Worm (Caenorhabditis elegans): ENCODE measurements around the gene str-46.

ce11 chrV:2943859-2944258 lies 44.1 kb upstream of the str-46 start, which contains the start of gene srw-137:
- TF ChIP-seq skn-1 (tag; optimal IDR thresholded peaks at IDR 0.05), result no peak
- TF ChIP-seq nhr-76 (tag; optimal IDR thresholded peaks at IDR 0.05), result no peak
